Worm (Caenorhabditis elegans) whole organism, late embryonic: Measurements from ENCODE around the gene srg-46.

Source experiments
- F13H6.1 ChIP-seq: sonication (generic microtip); optimal IDR thresholded peaks from 2 replicates; lab custom pipeline; 2016; ENCODE audit warnings: missing genetic modification characterization, missing compliant biosample characterization
- K02D7.2 ChIP-seq: sonication (generic microtip); optimal IDR thresholded peaks from 2 replicates; lab custom pipeline; 2017; ENCODE audit warnings: mild to moderate bottlenecking, missing genetic modification characterization, missing compliant biosample characterization
- K09A11.1 ChIP-seq: sonication (generic microtip); optimal IDR thresholded peaks from 2 replicates; lab custom pipeline; 2017; ENCODE audit warnings: antibody characterized with exemption, mild to moderate bottlenecking, missing genetic modification characterization, missing compliant biosample characterization; ENCODE audit not compliant: insufficient read depth
- Y22D7AL.16 ChIP-seq: sonication (generic microtip); optimal IDR thresholded peaks from 2 replicates; lab custom pipeline; 2016; ENCODE audit warnings: missing genetic modification characterization, missing compliant biosample characterization
- ama-1 ChIP-seq: fragments of 150-350 bp; optimal IDR thresholded peaks from 2 replicates; lab custom pipeline; 2014
- ceh-14 ChIP-seq: sonication (generic microtip); optimal IDR thresholded peaks from 2 replicates; lab custom pipeline; 2016; ENCODE audit warnings: missing genotype, missing genetic modification characterization, missing compliant biosample characterization
- ceh-2 ChIP-seq: sonication (generic microtip); optimal IDR thresholded peaks from 2 replicates; lab custom pipeline; 2016; ENCODE audit warnings: missing genotype, missing genetic modification characterization, missing compliant biosample characterization
- ceh-30 ChIP-seq: fragments of 150-350 bp; optimal IDR thresholded peaks from 2 replicates; lab custom pipeline; 2014; ENCODE audit warnings: missing biosample characterization, missing genetic modification characterization
- ceh-31 ChIP-seq: sonication (generic microtip); optimal IDR thresholded peaks from 2 replicates; lab custom pipeline; 2016; ENCODE audit warnings: missing genetic modification characterization, missing compliant biosample characterization
- ceh-9 ChIP-seq: sonication (generic microtip); optimal IDR thresholded peaks from 2 replicates; lab custom pipeline; 2016; ENCODE audit warnings: mild to moderate bottlenecking, missing genetic modification characterization, inconsistent platforms, missing compliant biosample characterization
- che-1 ChIP-seq: sonication (generic microtip); optimal IDR thresholded peaks from 2 replicates; lab custom pipeline; 2016; ENCODE audit warnings: mild to moderate bottlenecking, missing genetic modification characterization, missing compliant biosample characterization
- gmeb-2 ChIP-seq: sonication (generic microtip); optimal IDR thresholded peaks from 2 replicates; lab custom pipeline; 2016; ENCODE audit warnings: missing genetic modification characterization, inconsistent platforms, missing compliant biosample characterization
- hlh-13 ChIP-seq: fragments of 200-800 bp; sonication (Bioruptor generic); optimal IDR thresholded peaks from 2 replicates; lab custom pipeline; 2018; ENCODE audit warnings: mild to moderate bottlenecking, missing genetic modification characterization, missing compliant biosample characterization
- hlh-30 ChIP-seq: sonication (generic microtip); optimal IDR thresholded peaks from 2 replicates; lab custom pipeline; 2017; ENCODE audit warnings: antibody characterized with exemption, missing genetic modification characterization, missing compliant biosample characterization; ENCODE audit not compliant: insufficient read depth
- hlh-6 ChIP-seq: sonication (generic microtip); optimal IDR thresholded peaks from 2 replicates; lab custom pipeline; 2016; ENCODE audit warnings: missing genotype, missing genetic modification characterization, missing compliant biosample characterization
- hlh-8 ChIP-seq: sonication (generic microtip); optimal IDR thresholded peaks from 2 replicates; lab custom pipeline; 2016; ENCODE audit warnings: missing genotype, missing genetic modification characterization, missing compliant biosample characterization
- lin-11 ChIP-seq: fragments of 200-800 bp; sonication (Bioruptor generic); optimal IDR thresholded peaks from 2 replicates; lab custom pipeline; 2018; ENCODE audit warnings: mild to moderate bottlenecking, missing genetic modification characterization, missing compliant biosample characterization
- madf-2 ChIP-seq: sonication (generic microtip); optimal IDR thresholded peaks from 2 replicates; lab custom pipeline; 2017; ENCODE audit warnings: missing genetic modification characterization, missing compliant biosample characterization
- nfya-1 ChIP-seq: sonication (generic microtip); optimal IDR thresholded peaks from 2 replicates; lab custom pipeline; 2017; ENCODE audit warnings: missing genetic modification characterization, mild to moderate bottlenecking, missing compliant biosample characterization, antibody characterized with exemption, moderate library complexity
- nhr-232 ChIP-seq: sonication (generic microtip); optimal IDR thresholded peaks from 2 replicates; lab custom pipeline; 2016; ENCODE audit warnings: missing genetic modification characterization, missing compliant biosample characterization
- npax-4 ChIP-seq: sonication (generic microtip); optimal IDR thresholded peaks from 2 replicates; lab custom pipeline; 2016; ENCODE audit warnings: missing genetic modification characterization, missing compliant biosample characterization
- odd-2 ChIP-seq: sonication (generic microtip); optimal IDR thresholded peaks from 2 replicates; lab custom pipeline; 2017; ENCODE audit warnings: antibody characterized with exemption, mild to moderate bottlenecking, missing genetic modification characterization, missing compliant biosample characterization
- pag-3 ChIP-seq: sonication (generic microtip); optimal IDR thresholded peaks from 2 replicates; lab custom pipeline; 2016; ENCODE audit warnings: missing compliant biosample characterization, missing genetic modification characterization, borderline replicate concordance
- pat-9 ChIP-seq: fragments of 200-800 bp; sonication (Bioruptor generic); optimal IDR thresholded peaks from 2 replicates; lab custom pipeline; 2018; ENCODE audit warnings: mild to moderate bottlenecking, missing genetic modification characterization, moderate library complexity, missing compliant biosample characterization
- pha-2 ChIP-seq: sonication (generic microtip); optimal IDR thresholded peaks from 2 replicates; lab custom pipeline; 2017; ENCODE audit warnings: mild to moderate bottlenecking, missing genetic modification characterization, missing compliant biosample characterization
- pha-4 ChIP-seq: fragments of 150-350 bp; optimal IDR thresholded peaks from 2 replicates; lab custom pipeline; 2018; ENCODE audit warnings: missing biosample characterization, missing genetic modification reagents, missing genetic modification characterization
- pqm-1 ChIP-seq: sonication (generic microtip); optimal IDR thresholded peaks from 2 replicates; lab custom pipeline; 2016; ENCODE audit warnings: missing genetic modification characterization, missing compliant biosample characterization
- pros-1 ChIP-seq: fragments of 150-350 bp; optimal IDR thresholded peaks from 2 replicates; lab custom pipeline; 2014; ENCODE audit warnings: missing biosample characterization, missing genetic modification reagents, missing genetic modification characterization
- rnt-1 ChIP-seq: sonication (generic microtip); optimal IDR thresholded peaks from 2 replicates; lab custom pipeline; 2016; ENCODE audit warnings: missing genetic modification characterization, missing compliant biosample characterization
- sox-2 ChIP-seq: fragments of 200-800 bp; sonication (Bioruptor generic); IDR thresholded peaks from 2 replicates; pipeline ENCODE4 v1.3.6; 2022; ENCODE audit warnings: missing genetic modification reagents, missing genetic modification characterization, missing compliant biosample characterization
- sox-4 ChIP-seq: sonication (generic microtip); optimal IDR thresholded peaks from 2 replicates; lab custom pipeline; 2017; ENCODE audit warnings: mild to moderate bottlenecking, missing genetic modification characterization, inconsistent platforms, missing compliant biosample characterization
- syd-9 ChIP-seq: sonication (generic microtip); optimal IDR thresholded peaks from 2 replicates; lab custom pipeline; 2016; ENCODE audit warnings: mild to moderate bottlenecking, missing genetic modification characterization, moderate library complexity, missing compliant biosample characterization
- tbx-2 ChIP-seq: sonication (generic microtip); optimal IDR thresholded peaks from 2 replicates; lab custom pipeline; 2016; ENCODE audit warnings: missing genetic modification characterization, missing compliant biosample characterization
- ttx-3 ChIP-seq: sonication (generic microtip); optimal IDR thresholded peaks from 2 replicates; lab custom pipeline; 2016; ENCODE audit warnings: missing genetic modification reagents, missing genetic modification characterization, missing compliant biosample characterization
- unc-42 ChIP-seq: sonication (generic microtip); optimal IDR thresholded peaks from 2 replicates; lab custom pipeline; 2016; ENCODE audit warnings: missing genotype, missing genetic modification characterization, missing compliant biosample characterization
- unc-86 ChIP-seq: sonication (generic microtip); optimal IDR thresholded peaks from 2 replicates; lab custom pipeline; 2016; ENCODE audit warnings: missing genetic modification characterization, missing compliant biosample characterization
- ztf-16 ChIP-seq: sonication (generic microtip); optimal IDR thresholded peaks from 2 replicates; lab custom pipeline; 2017; ENCODE audit warnings: missing genetic modification characterization, missing compliant biosample characterization

Gene srg-46

ce11 chrV:13385798-13386197 lies 22.3 kb downstream of the srg-46 start, which contains the start of gene gcy-34:
TSS of gene gcy-34 (minus strand) at chrV:13385898.
- TF ChIP-seq syd-9 (tag; lab: Kevin White, UChicago) (no peak), che-1 (tag; lab: Kevin White, UChicago) (no peak), sox-4 (tag; lab: Kevin White, UChicago) (no peak), pros-1 (tag; lab: Kevin White, UChicago) (no peak), pat-9 (no peak), hlh-13 (GFP tag; lab: Kevin White, UChicago) (no peak), ceh-9 (no peak), ceh-30 (tag; lab: Kevin White, UChicago) (no peak)
- TF ChIP-seq, all 69 proteins: peak for 0

ce11 chrV:13387472-13387871 lies 24.0 kb downstream of the srg-46 start:
- no peak for TF ChIP-seq ceh-2 (tag; lab: Kevin White, UChicago)
- TF ChIP-seq ama-1 (lab: Kevin White, UChicago): peak; percentile 10
- no peak for TF ChIP-seq pag-3 (tag; lab: Kevin White, UChicago)

DNA sequence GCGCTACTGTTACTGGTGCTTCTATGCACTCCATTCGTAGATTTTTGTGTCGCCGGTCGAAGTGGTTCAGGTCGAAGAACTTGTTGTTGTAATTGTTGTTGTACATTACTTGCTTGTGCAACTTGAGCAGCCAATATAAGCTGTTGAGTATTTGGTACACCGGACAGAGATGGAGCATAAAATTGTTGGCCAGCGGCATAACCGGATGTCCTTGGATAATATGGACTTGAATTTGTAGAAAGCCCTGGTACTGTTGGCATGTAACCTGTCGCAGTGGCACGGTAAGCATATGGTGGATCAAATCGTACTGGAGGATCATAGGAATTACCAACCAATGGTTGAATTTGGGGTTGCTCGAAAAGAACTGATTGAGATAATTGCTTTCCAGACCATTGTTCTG lies 25.4 kb downstream of the srg-46 start:
- no peak for TF ChIP-seq sox-4 (tag; lab: Kevin White, UChicago)
- no peak for TF ChIP-seq pha-4 (tag; lab: Kevin White, UChicago)
- no peak for TF ChIP-seq madf-2 (tag; lab: Kevin White, UChicago)
- TF ChIP-seq hlh-6 (tag; lab: Kevin White, UChicago): no peak

ce11 chrV:13389454-13389853 lies 25.9 kb downstream of the srg-46 start:
- TF ChIP-seq pqm-1 (no peak), gmeb-2 (tag; lab: Kevin White, UChicago) (no peak), K09A11.1 (tag; lab: Kevin White, UChicago) (no peak), pha-2 (tag; lab: Kevin White, UChicago) (no peak), odd-2 (no peak)

DNA sequence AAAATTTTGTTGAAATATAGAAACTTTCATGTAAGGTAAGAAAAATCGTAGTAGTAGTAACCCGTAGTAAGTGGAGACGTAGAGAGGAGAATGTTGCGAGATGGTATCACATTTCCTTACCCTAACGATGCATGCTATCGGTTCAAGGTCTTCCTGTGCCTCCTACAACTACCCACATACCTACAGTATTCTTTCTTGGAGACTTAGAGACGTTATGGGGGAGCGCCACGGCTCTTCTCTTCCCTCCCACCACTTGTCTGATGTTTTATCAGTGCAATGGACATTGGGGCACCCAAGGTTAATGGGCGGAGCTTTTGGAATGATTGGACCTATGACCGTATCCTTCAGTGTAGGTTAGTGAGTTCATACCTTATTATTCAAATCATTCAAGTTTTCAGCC lies 27.4 kb downstream of the srg-46 start:
- TF ChIP-seq nfya-1 (peak; percentile 22), ztf-16 (tag; lab: Kevin White, UChicago) (no peak)

- TF ChIP-seq unc-42 (peak; percentile 98), nhr-232 (no peak), ceh-30 (tag; lab: Kevin White, UChicago) (no peak), hlh-8 (no peak), syd-9 (tag; lab: Kevin White, UChicago) (no peak), tbx-2 (tag; lab: Kevin White, UChicago) (peak; percentile 6), ttx-3 (tag; lab: Kevin White, UChicago) (no peak), ceh-9 (no peak), ceh-31 (tag; lab: Kevin White, UChicago) (peak; percentile 28)
Observed at ce11 chrV:13391378-13392258, 28.1 kb downstream of the srg-46 start, which contains the start of gene somi-1. TSS of gene somi-1 (minus strand) at chrV:13391395.

DNA sequence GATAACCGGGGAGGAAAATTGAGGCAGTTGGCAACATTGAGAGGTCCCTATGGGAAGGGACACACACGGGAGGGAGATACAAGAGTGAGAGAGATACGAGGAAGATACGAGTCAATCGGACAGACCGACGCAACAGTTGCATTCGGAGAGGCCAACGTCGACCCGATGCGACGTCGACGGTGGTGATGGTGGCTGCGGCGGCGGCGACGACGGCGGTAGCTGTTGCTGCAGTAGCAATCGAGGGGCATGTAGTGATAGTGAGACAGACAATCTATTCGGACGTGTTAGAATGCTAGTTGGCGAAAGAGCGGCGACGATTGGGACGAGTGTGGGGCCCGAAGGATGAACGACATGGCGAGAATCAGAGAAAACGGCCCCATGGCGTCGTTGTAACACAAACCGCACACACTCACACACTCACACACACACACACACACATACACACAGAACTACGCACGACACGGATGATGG lies 29.9 kb downstream of the srg-46 start:
- TF ChIP-seq Y22D7AL.16 (tag; lab: Kevin White, UChicago) (peak; percentile 19), madf-2 (tag; lab: Kevin White, UChicago) (peak; percentile 24), npax-4 (no peak), K02D7.2 (tag; lab: Kevin White, UChicago) (no peak), rnt-1 (tag; lab: Kevin White, UChicago) (peak; percentile 95), che-1 (tag; lab: Kevin White, UChicago) (peak; percentile 12), hlh-6 (tag; lab: Kevin White, UChicago) (no peak), pqm-1 (no peak), pag-3 (tag; lab: Kevin White, UChicago) (no peak), unc-86 (no peak), syd-9 (tag; lab: Kevin White, UChicago) (peak; percentile 79), hlh-30 (tag; lab: Kevin White, UChicago) (no peak), sox-2 (no peak), lin-11 (tag; lab: Kevin White, UChicago) (no peak), K09A11.1 (tag; lab: Kevin White, UChicago) (no peak), ceh-2 (tag; lab: Kevin White, UChicago) (peak; percentile 11), F13H6.1 (peak; percentile 62), unc-42 (peak; percentile 19), ceh-30 (tag; lab: Kevin White, UChicago) (no peak), ceh-14 (tag; lab: Kevin White, UChicago) (no peak)
